Worm (Caenorhabditis elegans): ENCODE results near the gene art-1.

ce11 chrII:6975725-6976124 lies 3.7 kb upstream of the art-1 start:
- TF ChIP-seq ceh-100 (GFP tag; IDR thresholded peaks at IDR 0.05) (no peak), snpc-4 (GFP tag; optimal IDR thresholded peaks at IDR 0.05) (no peak), snpc-4 (tag; optimal IDR thresholded peaks at IDR 0.05) (no peak), hlh-12 (tag; optimal IDR thresholded peaks at IDR 0.05) (no peak), pha-4 (tag; optimal IDR thresholded peaks at IDR 0.05) (no peak)

Data from whole organism, young adult.